Fruit fly (Drosophila melanogaster) whole organism, embryonic: ENCODE measurements around the gene CstF50.

ENCODE experiments used
- BtbVII ChIP-seq: fragments of 200-800 bp; sonication (Bioruptor generic); optimal IDR thresholded peaks from 3 replicates; lab custom pipeline; 2017; ENCODE audit warnings: missing biosample characterization, mild to moderate bottlenecking, missing genetic modification characterization
- CG10147 ChIP-seq: fragments of 200-800 bp; sonication (Bioruptor generic); optimal IDR thresholded peaks from 2 replicates; lab custom pipeline; 2019; ENCODE audit warnings: missing biosample characterization, mild to moderate bottlenecking, missing genetic modification characterization, moderate library complexity
- CG17361 ChIP-seq: fragments of 200-800 bp; sonication (Bioruptor generic); IDR thresholded peaks from 3 replicates; pipeline ENCODE4 v1.3.6; 2022; ENCODE audit warnings: missing biosample characterization, missing genetic modification characterization
- CG2129 ChIP-seq: fragments of 200-800 bp; sonication (Bioruptor generic); IDR thresholded peaks from 2 replicates; pipeline ENCODE4 v1.3.6; 2022; ENCODE audit warnings: missing biosample characterization, missing genetic modification characterization; ENCODE audit not compliant: partially characterized antibody
- CG30403 ChIP-seq: fragments of 200-800 bp; sonication (Bioruptor generic); optimal IDR thresholded peaks from 3 replicates; lab custom pipeline; 2016; ENCODE audit warnings: missing biosample characterization, missing genetic modification characterization
- CG34376 ChIP-seq: fragments of 200-800 bp; sonication (Bioruptor generic); optimal IDR thresholded peaks from 2 replicates; lab custom pipeline; 2018; ENCODE audit warnings: missing biosample characterization, mild to moderate bottlenecking, missing genetic modification characterization
- CG3995 ChIP-seq: fragments of 200-800 bp; sonication (Bioruptor generic); optimal IDR thresholded peaks from 3 replicates; lab custom pipeline; 2016; ENCODE audit warnings: missing biosample characterization, missing genetic modification characterization
- CG6689 ChIP-seq: fragments of 200-800 bp; sonication (Bioruptor generic); IDR thresholded peaks from 2 replicates; pipeline ENCODE4 v1.3.6; 2022; ENCODE audit warnings: missing biosample characterization, missing genetic modification characterization
- CG7556 ChIP-seq: fragments of 200-800 bp; sonication (Bioruptor generic); optimal IDR thresholded peaks from 2 replicates; lab custom pipeline; 2017; ENCODE audit warnings: missing biosample characterization, mild to moderate bottlenecking, missing genetic modification characterization
- CG7839 ChIP-seq: fragments of 200-800 bp; sonication (Bioruptor generic); optimal IDR thresholded peaks from 3 replicates; lab custom pipeline; 2018; ENCODE audit warnings: missing biosample characterization, mild to moderate bottlenecking, missing genetic modification characterization, moderate library complexity
- CkIIα-i1 ChIP-seq: fragments of 200-800 bp; sonication (Bioruptor generic); IDR thresholded peaks from 2 replicates; pipeline ENCODE4 v1.3.6; 2022; ENCODE audit warnings: missing biosample characterization, missing genetic modification characterization
- ERR ChIP-seq: fragments of 200-800 bp; sonication (Bioruptor generic); optimal IDR thresholded peaks from 2 replicates; lab custom pipeline; 2016; ENCODE audit warnings: missing biosample characterization, missing genetic modification characterization
- Fer1 ChIP-seq: fragments of 200-800 bp; sonication (Bioruptor generic); optimal IDR thresholded peaks from 2 replicates; lab custom pipeline; 2017; ENCODE audit warnings: missing biosample characterization, mild to moderate bottlenecking, missing genetic modification characterization
- HLH4C ChIP-seq: fragments of 200-800 bp; sonication (Bioruptor generic); IDR thresholded peaks from 3 replicates; pipeline ENCODE4 v1.3.6; 2022; ENCODE audit warnings: missing biosample characterization, missing genetic modification characterization; ENCODE audit not compliant: partially characterized antibody
- HLH54F ChIP-seq: fragments of 200-800 bp; sonication (Bioruptor generic); optimal IDR thresholded peaks from 3 replicates; lab custom pipeline; 2016; ENCODE audit warnings: missing biosample characterization, missing genetic modification characterization
- Mes4 ChIP-seq: fragments of 200-800 bp; sonication (Bioruptor generic); optimal IDR thresholded peaks from 2 replicates; lab custom pipeline; 2016; ENCODE audit warnings: missing biosample characterization, missing genetic modification characterization
- Ssrp ChIP-seq: fragments of 200-800 bp; sonication (Bioruptor generic); optimal IDR thresholded peaks from 2 replicates; lab custom pipeline; 2018; ENCODE audit warnings: missing biosample characterization, mild to moderate bottlenecking, missing genetic modification characterization, moderate library complexity
- Trl ChIP-seq, 3 experiments: fragments of >200 bp in 2 of 3; fragments of 200-800 bp in 1 of 3; sonication (Bioruptor generic) in 1 of 3; optimal IDR thresholded peaks; 2 replicates in 1 of 3; 3 replicates in 2 of 3; lab custom pipeline; 2016 to 2017; ENCODE audit warnings: missing biosample characterization in 1 of 3, missing genetic modification characterization in 1 of 3
- bbx ChIP-seq: fragments of 200-800 bp; sonication (Bioruptor generic); IDR thresholded peaks from 2 replicates; pipeline ENCODE4 v1.3.6; 2022; ENCODE audit warnings: missing biosample characterization, missing genetic modification characterization; ENCODE audit not compliant: partially characterized antibody
- bsh ChIP-seq, 2 experiments: fragments of 200-800 bp; sonication (Bioruptor generic); optimal IDR thresholded peaks; 2 replicates each; lab custom pipeline; 2017 to 2018; ENCODE audit warnings: mild to moderate bottlenecking in 2 of 2, missing biosample characterization in 2 of 2, missing genetic modification characterization in 2 of 2, moderate library complexity in 1 of 2
- cg ChIP-seq: fragments of 200-800 bp; sonication (Bioruptor generic); optimal IDR thresholded peaks from 3 replicates; lab custom pipeline; 2019; ENCODE audit warnings: missing biosample characterization, mild to moderate bottlenecking, missing genetic modification characterization, moderate library complexity
- chif ChIP-seq, 2 experiments: fragments of 200-800 bp; sonication (Bioruptor generic); optimal IDR thresholded peaks; 3 replicates each; lab custom pipeline; 2016; ENCODE audit warnings: missing biosample characterization in 2 of 2, missing genetic modification characterization in 2 of 2
- chn ChIP-seq: fragments of 200-800 bp; sonication (Bioruptor generic); optimal IDR thresholded peaks from 2 replicates; lab custom pipeline; 2016; ENCODE audit warnings: missing biosample characterization, missing genetic modification characterization
- crc ChIP-seq: fragments of 200-800 bp; sonication (Bioruptor generic); optimal IDR thresholded peaks from 2 replicates; lab custom pipeline; 2016; ENCODE audit warnings: missing biosample characterization, missing genetic modification characterization
- crp ChIP-seq, 2 experiments: fragments of 200-800 bp; sonication (Bioruptor generic); optimal IDR thresholded peaks; 2 replicates in 1 of 2; 3 replicates in 1 of 2; lab custom pipeline; 2017; ENCODE audit warnings: missing biosample characterization in 2 of 2, missing genetic modification characterization in 2 of 2, mild to moderate bottlenecking in 1 of 2, moderate library complexity in 1 of 2
- dmrt11E ChIP-seq: fragments of 200-800 bp; sonication (Bioruptor generic); optimal IDR thresholded peaks from 3 replicates; lab custom pipeline; 2018; ENCODE audit warnings: missing biosample characterization, mild to moderate bottlenecking, missing genetic modification characterization, moderate library complexity
- gem ChIP-seq: fragments of 200-800 bp; sonication (Bioruptor generic); optimal IDR thresholded peaks from 2 replicates; lab custom pipeline; 2019; ENCODE audit warnings: missing biosample characterization, mild to moderate bottlenecking, missing genetic modification characterization, moderate library complexity
- grau ChIP-seq: fragments of 200-800 bp; optimal IDR thresholded peaks from 3 replicates; lab custom pipeline; 2019; ENCODE audit warnings: missing biosample characterization, mild to moderate bottlenecking, missing genetic modification characterization, moderate library complexity
- hkb ChIP-seq, 2 experiments: fragments of 200-800 bp in 1 of 2; fragments of >200 bp in 1 of 2; sonication (Bioruptor generic) in 1 of 2; IDR thresholded peaks in 1 of 2; optimal IDR thresholded peaks in 1 of 2; 2 replicates each; pipeline versions ENCODE4 v1.3.6 to Lab custom; 2017 to 2022; ENCODE audit warnings: missing biosample characterization in 1 of 2, missing genetic modification characterization in 1 of 2
- hth ChIP-seq: fragments of >200 bp; optimal IDR thresholded peaks from 2 replicates; lab custom pipeline; 2017; ENCODE audit warnings: inconsistent platforms
- nmo ChIP-seq: fragments of 200-800 bp; sonication (Bioruptor generic); optimal IDR thresholded peaks from 2 replicates; lab custom pipeline; 2018; ENCODE audit warnings: missing biosample characterization, mild to moderate bottlenecking, missing genetic modification characterization, moderate library complexity
- p53 ChIP-seq: fragments of 200-800 bp; sonication (Bioruptor generic); optimal IDR thresholded peaks from 2 replicates; lab custom pipeline; 2016; ENCODE audit warnings: missing biosample characterization, missing genetic modification characterization
- sens ChIP-seq: fragments of 200-800 bp; sonication (Bioruptor generic); peaks from one replicate; lab custom pipeline; 2016; ENCODE audit warnings: missing biosample characterization, missing genetic modification characterization
- shn ChIP-seq: fragments of 200-800 bp; sonication (Bioruptor generic); optimal IDR thresholded peaks from 3 replicates; lab custom pipeline; 2016; ENCODE audit warnings: missing biosample characterization, missing genetic modification characterization
- stc ChIP-seq: fragments of 200-800 bp; sonication (Bioruptor generic); IDR thresholded peaks from 2 replicates; pipeline ENCODE4 v1.3.6; 2022; ENCODE audit warnings: missing biosample characterization, missing genetic modification characterization
- stwl ChIP-seq: fragments of 200-800 bp; sonication (Bioruptor generic); optimal IDR thresholded peaks from 3 replicates; lab custom pipeline; 2018; ENCODE audit warnings: missing biosample characterization, mild to moderate bottlenecking, missing genetic modification characterization, moderate library complexity
- yki ChIP-seq: fragments of >200 bp; optimal IDR thresholded peaks from 3 replicates; lab custom pipeline; 2018

Gene CstF50

DNA sequence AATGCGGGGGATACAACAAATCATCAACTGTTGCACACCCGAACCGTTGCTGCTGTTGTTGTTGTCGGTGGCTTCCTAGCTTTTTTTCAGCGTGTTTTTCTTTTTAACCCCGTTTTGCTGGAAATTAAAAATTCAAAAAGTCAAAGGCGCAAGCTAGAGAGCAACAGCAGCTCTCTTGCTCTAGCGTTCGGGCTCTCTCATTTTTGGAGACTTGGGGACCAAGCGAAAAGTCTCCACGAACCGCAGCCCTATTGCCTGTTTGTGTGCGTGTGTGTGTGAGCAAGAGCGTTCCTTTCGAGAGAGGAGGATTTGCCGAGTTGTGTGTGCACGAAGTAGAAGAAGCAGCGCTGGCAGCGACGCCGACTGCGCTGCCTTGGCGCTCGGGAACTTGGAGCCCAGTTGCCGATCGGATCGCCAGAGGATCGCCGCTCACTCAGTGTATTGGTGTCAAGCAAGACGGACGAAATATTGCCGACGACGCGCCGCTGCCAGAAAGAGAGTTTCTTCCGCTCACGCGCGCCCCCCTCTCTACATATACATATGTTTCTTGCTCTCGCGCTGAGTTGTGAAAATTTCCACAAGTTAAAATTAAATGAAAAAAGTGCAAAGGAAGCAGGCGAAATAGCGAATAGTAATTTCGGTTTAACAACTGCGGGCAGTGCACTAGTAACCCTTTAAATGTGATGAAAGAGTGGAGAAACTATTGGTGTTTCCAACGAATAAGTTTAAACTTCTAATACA lies 12.0 kb downstream of the CstF50 start (continued):
- no peak for TF ChIP-seq crc (GFP tag; lab: Kevin White, UChicago)
- TF ChIP-seq stc, result peak; percentile 9; the same call in 1 of the 2 replicates
- no peak for TF ChIP-seq stwl (tag; lab: Kevin White, UChicago)
- no peak for TF ChIP-seq CG10147 (GFP tag; lab: Kevin White, UChicago)
- TF ChIP-seq CG17361 (GFP tag; lab: Robert Waterston, UW), result no peak
- peak; percentile 46 for TF ChIP-seq yki (lab: Kevin White, UChicago)
- no peak for TF ChIP-seq CG3995 (GFP tag; lab: Kevin White, UChicago)
- TF ChIP-seq Fer1 (GFP tag; lab: Kevin White, UChicago), result peak; percentile 26
- TF ChIP-seq CG2129 (GFP tag; lab: Robert Waterston, UW), result no peak
- TF ChIP-seq BtbVII, result no peak
- TF ChIP-seq bbx (GFP tag; lab: Robert Waterston, UW), result 0 out of 2 replicates have a peak, but pooled peaks have one; percentile 9
- TF ChIP-seq sens, result peak; percentile 32
- no peak for TF ChIP-seq ERR (GFP tag; lab: Kevin White, UChicago)
- TF ChIP-seq cg, result peak; percentile 89
- no peak for TF ChIP-seq crp (GFP tag; optimal IDR thresholded peaks at IDR 0.05; lab: Kevin White, UChicago)
- no peak for TF ChIP-seq CkIIα-i1 (GFP tag; lab: Robert Waterston, UW)
- TF ChIP-seq CG34376 (GFP tag; lab: Kevin White, UChicago), result peak; percentile 30
- TF ChIP-seq p53 (GFP tag; lab: Kevin White, UChicago), result no peak
- TF ChIP-seq CG6689, result peak; percentile 23; the same call in 1 of the 2 replicates
- TF ChIP-seq, all 482 proteins: peak for 83

- TF ChIP-seq CG30403 (GFP tag; lab: Kevin White, UChicago) (peak; percentile 12), Mes4 (GFP tag; lab: Kevin White, UChicago) (peak; percentile 3), gem (tag; lab: Kevin White, UChicago) (peak; percentile 33), nmo (GFP tag; lab: Kevin White, UChicago) (peak; percentile 30), bsh (GFP tag; optimal IDR thresholded peaks at IDR 0.05; lab: Kevin White, UChicago) (peak in 1 of 2 experiments; percentile 9), Ssrp (peak; percentile 2), hth (no peak), hkb (optimal IDR thresholded peaks at IDR 0.05; lab: Kevin White, UChicago) (peak; percentile 19), hkb (GFP tag; IDR thresholded peaks at IDR 0.05; lab: Robert Waterston, UW) (no peak), HLH4C (no peak), shn (GFP tag; lab: Kevin White, UChicago) (peak; percentile 9), sens (peak; percentile 74), CG7556 (GFP tag; lab: Kevin White, UChicago) (peak; percentile 6), chn (GFP tag; lab: Kevin White, UChicago) (no peak), HLH54F (GFP tag; lab: Kevin White, UChicago) (no peak), dmrt11E (peak; percentile 25), CG7839 (peak; percentile 1), chif (GFP tag; optimal IDR thresholded peaks at IDR 0.05; lab: Kevin White, UChicago) (peak in 1 of 2 experiments; percentile 25), grau (tag; lab: Kevin White, UChicago) (peak; percentile 62), Trl (optimal IDR thresholded peaks at IDR 0.05; lab: Kevin White, UChicago) (no peak), Trl (GFP tag; optimal IDR thresholded peaks at IDR 0.05; lab: Kevin White, UChicago) (no peak)
Measured at dm6 chr3R:31724136-31724535, 12.6 kb downstream of the CstF50 start.
